Worm (Caenorhabditis elegans) whole organism, young adult: ENCODE data around the gene W01A11.7.

Experiments
- B0336.3 ChIP-seq: fragments of 200-800 bp; sonication (Bioruptor generic); IDR thresholded peaks from 2 replicates; pipeline ENCODE4 v1.3.6; 2022; ENCODE audit warnings: missing genetic modification characterization, missing compliant biosample characterization
- F39B2.1 ChIP-seq: fragments of 200-800 bp; sonication (Bioruptor generic); IDR thresholded peaks from 2 replicates; pipeline ENCODE4 v1.3.6; 2022; ENCODE audit warnings: missing genetic modification reagents, missing genetic modification characterization, missing compliant biosample characterization
- F55B11.4 ChIP-seq: sonication (generic microtip); optimal IDR thresholded peaks from 2 replicates; lab custom pipeline; 2016; ENCODE audit warnings: missing compliant biosample characterization, missing genetic modification characterization, borderline replicate concordance; ENCODE audit not compliant: insufficient read depth
- ceh-40 ChIP-seq: fragments of 200-800 bp; sonication (Bioruptor generic); IDR thresholded peaks from 2 replicates; pipeline ENCODE4 v1.3.6; 2022; ENCODE audit warnings: missing genetic modification characterization, missing compliant biosample characterization
- dpl-1 ChIP-seq: fragments of 150-350 bp; optimal IDR thresholded peaks from 2 replicates; lab custom pipeline; 2014; ENCODE audit warnings: missing biosample characterization, missing genetic modification reagents, missing genetic modification characterization
- gei-17 ChIP-seq: fragments of 200-800 bp; sonication (Bioruptor generic); optimal IDR thresholded peaks from 2 replicates; lab custom pipeline; 2018; ENCODE audit warnings: mild to moderate bottlenecking, missing genetic modification characterization, missing compliant biosample characterization
- lin-54 ChIP-seq: fragments of 200-800 bp; sonication (Bioruptor generic); optimal IDR thresholded peaks from 2 replicates; lab custom pipeline; 2018; ENCODE audit warnings: mild to moderate bottlenecking, missing genetic modification characterization, missing compliant biosample characterization
- pha-4 ChIP-seq: fragments of 150-350 bp; sonication (generic microtip); optimal IDR thresholded peaks from 2 replicates; lab custom pipeline; 2014; ENCODE audit warnings: missing biosample characterization, missing genetic modification reagents, missing genetic modification characterization
- unc-62 ChIP-seq: fragments of 150-350 bp; optimal IDR thresholded peaks from 2 replicates; lab custom pipeline; 2014; ENCODE audit warnings: missing biosample characterization, missing genetic modification reagents, missing genetic modification characterization
- ztf-28 ChIP-seq: fragments of 200-800 bp; sonication (Bioruptor generic); IDR thresholded peaks from 2 replicates; pipeline ENCODE4 v1.3.6; 2022; ENCODE audit warnings: missing genetic modification reagents, missing genetic modification characterization, missing compliant biosample characterization
- ztf-3 ChIP-seq: fragments of 200-800 bp; sonication (Bioruptor generic); optimal IDR thresholded peaks from 2 replicates; lab custom pipeline; 2018; ENCODE audit warnings: mild to moderate bottlenecking, missing genetic modification characterization, missing compliant biosample characterization

- TF ChIP-seq dpl-1 (GFP tag; lab: Kevin White, UChicago) (no peak), F39B2.1 (GFP tag; lab: Robert Waterston, UW) (no peak), ztf-28 (GFP tag; lab: Robert Waterston, UW) (no peak), B0336.3 (GFP tag; lab: Robert Waterston, UW) (0 out of 2 replicates have a peak, but pooled peaks have one; percentile 33), pha-4 (tag; lab: Kevin White, UChicago) (no peak), lin-54 (GFP tag; lab: Kevin White, UChicago) (no peak), unc-62 (GFP tag; lab: Kevin White, UChicago) (no peak), ceh-40 (GFP tag; lab: Robert Waterston, UW) (no peak), F55B11.4 (tag; lab: Kevin White, UChicago) (no peak), ztf-3 (GFP tag; lab: Kevin White, UChicago) (no peak), gei-17 (GFP tag; lab: Kevin White, UChicago) (no peak)
Measured at ce11 chrV:6524757-6525156, 19.6 kb upstream of the W01A11.7 start, which contains the start of gene acs-1.
